Fruit fly (Drosophila melanogaster) whole organism, adult: ENCODE data around the gene CG32109.

Source experiments
- CG11617 ChIP-seq: fragments of 200-800 bp; sonication (Bioruptor generic); optimal IDR thresholded peaks from 2 replicates; lab custom pipeline; 2017; ENCODE audit warnings: mild to moderate bottlenecking, missing biosample characterization, missing genetic modification reagents, missing genetic modification characterization
- CG12768 ChIP-seq: fragments of 200-800 bp; sonication (Bioruptor generic); optimal IDR thresholded peaks from 2 replicates; lab custom pipeline; 2017; ENCODE audit warnings: missing biosample characterization, missing genetic modification characterization, mild to moderate bottlenecking, moderate library complexity, missing genetic modification reagents
- CG14711 ChIP-seq: fragments of 200-800 bp; sonication (Bioruptor generic); optimal IDR thresholded peaks from 2 replicates; lab custom pipeline; 2018; ENCODE audit warnings: missing biosample characterization, mild to moderate bottlenecking, missing genetic modification characterization, moderate library complexity
- CG1620 ChIP-seq: fragments of 200-800 bp; sonication (Bioruptor generic); optimal IDR thresholded peaks from 2 replicates; lab custom pipeline; 2016; ENCODE audit warnings: missing biosample characterization, missing genetic modification characterization
- CG33017 ChIP-seq: fragments of 200-800 bp; sonication (Bioruptor generic); optimal IDR thresholded peaks from 2 replicates; lab custom pipeline; 2018; ENCODE audit warnings: missing biosample characterization, mild to moderate bottlenecking, missing genetic modification characterization, moderate library complexity
- CG5204 ChIP-seq: fragments of 200-800 bp; sonication (Bioruptor generic); optimal IDR thresholded peaks from 2 replicates; lab custom pipeline; 2016; ENCODE audit warnings: missing biosample characterization, missing genetic modification characterization
- CG7045 ChIP-seq: fragments of 200-800 bp; sonication (Bioruptor generic); optimal IDR thresholded peaks from 2 replicates; lab custom pipeline; 2017; ENCODE audit warnings: missing biosample characterization, mild to moderate bottlenecking, missing genetic modification characterization
- CG7101 ChIP-seq: fragments of 200-800 bp; sonication (Bioruptor generic); optimal IDR thresholded peaks from 2 replicates; lab custom pipeline; 2018; ENCODE audit warnings: missing biosample characterization, mild to moderate bottlenecking, missing genetic modification characterization, moderate library complexity
- Clk ChIP-seq: fragments of 200-800 bp; sonication (Bioruptor generic); optimal IDR thresholded peaks from 2 replicates; lab custom pipeline; 2017; ENCODE audit warnings: missing biosample characterization, missing genetic modification characterization
- Crg-1 ChIP-seq: fragments of 200-800 bp; sonication (Bioruptor generic); optimal IDR thresholded peaks from 2 replicates; lab custom pipeline; 2016; ENCODE audit warnings: missing biosample characterization, missing genetic modification characterization
- Hr96 ChIP-seq: fragments of 200-800 bp; sonication (Bioruptor generic); optimal IDR thresholded peaks from 2 replicates; lab custom pipeline; 2016; ENCODE audit warnings: missing biosample characterization, missing genetic modification characterization
- Mnt ChIP-seq: fragments of 200-800 bp; sonication (Bioruptor generic); optimal IDR thresholded peaks from 2 replicates; lab custom pipeline; 2016; ENCODE audit warnings: missing biosample characterization, mild to moderate bottlenecking, missing genetic modification characterization
- bab1 ChIP-seq: fragments of 200-800 bp; sonication (Bioruptor generic); optimal IDR thresholded peaks from 3 replicates; lab custom pipeline; 2019; ENCODE audit warnings: missing biosample characterization, mild to moderate bottlenecking, missing genetic modification characterization, moderate library complexity
- cic ChIP-seq: fragments of 200-800 bp; sonication (Bioruptor generic); optimal IDR thresholded peaks from 2 replicates; lab custom pipeline; 2017; ENCODE audit warnings: missing biosample characterization, mild to moderate bottlenecking, missing genetic modification characterization, moderate library complexity
- cnc ChIP-seq, 2 experiments: fragments of >200 bp; optimal IDR thresholded peaks; 2 replicates each; lab custom pipeline; 2017
- kay ChIP-seq: fragments of 200-800 bp; sonication (Bioruptor generic); peaks from one replicate; lab custom pipeline; 2016; ENCODE audit warnings: missing biosample characterization, missing genetic modification characterization, borderline replicate concordance
- ovo ChIP-seq: fragments of 200-800 bp; sonication (Bioruptor generic); optimal IDR thresholded peaks from 2 replicates; lab custom pipeline; 2016; ENCODE audit warnings: missing biosample characterization, missing genetic modification characterization
- pad ChIP-seq: fragments of 200-800 bp; sonication (Bioruptor generic); optimal IDR thresholded peaks from 3 replicates; lab custom pipeline; 2017; ENCODE audit warnings: missing biosample characterization, missing genetic modification characterization, mild to moderate bottlenecking, moderate library complexity, missing genetic modification reagents
- tj ChIP-seq: fragments of 200-800 bp; sonication (Bioruptor generic); optimal IDR thresholded peaks from 3 replicates; lab custom pipeline; 2017; ENCODE audit warnings: missing biosample characterization, mild to moderate bottlenecking, missing genetic modification characterization, moderate library complexity
- toe ChIP-seq: fragments of 200-800 bp; sonication (Bioruptor generic); optimal IDR thresholded peaks from 2 replicates; lab custom pipeline; 2016; ENCODE audit warnings: missing biosample characterization, missing genetic modification characterization

CG32109 gene

DNA sequence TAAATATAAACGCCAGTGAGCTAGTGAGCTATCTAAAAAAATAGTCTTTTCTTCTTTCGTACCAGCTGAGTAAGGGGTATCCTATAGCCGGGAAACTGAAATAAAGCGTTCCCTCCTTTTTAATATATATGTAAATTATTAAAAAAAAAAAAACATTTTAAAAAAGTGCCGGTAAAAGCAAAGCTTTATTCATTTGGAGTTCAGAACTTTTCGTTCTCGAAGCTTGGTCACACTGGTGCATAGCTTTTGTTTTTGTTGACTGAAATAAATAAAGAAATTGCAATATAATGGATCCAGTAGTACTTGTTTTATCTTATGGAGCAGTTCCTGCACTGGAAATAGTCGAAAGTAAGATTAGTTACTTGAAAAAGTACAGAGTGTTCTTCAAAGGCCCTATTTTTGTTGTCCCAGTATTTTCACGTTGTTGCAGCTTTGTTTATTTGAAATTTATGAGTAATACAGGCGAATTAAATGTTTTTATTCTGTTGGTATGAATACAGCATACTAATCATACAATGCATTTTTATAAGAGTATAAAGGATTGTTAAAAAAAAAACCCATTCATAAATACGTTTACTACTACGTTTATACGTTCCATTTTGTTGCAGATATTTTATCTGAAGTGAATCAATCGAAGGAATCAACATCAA lies at the start of gene CG32109:
Gene CG32109, plus strand, starts transcription at position 224 of the 650 bp plus-strand sequence.
- TF ChIP-seq CG33017 (tag; lab: Kevin White, UChicago) (no peak), cnc (optimal IDR thresholded peaks at IDR 0.05; lab: Kevin White, UChicago) (no peak), cic (peak; percentile 18), kay (GFP tag; lab: Kevin White, UChicago) (peak; percentile 93), CG5204 (GFP tag; lab: Kevin White, UChicago) (no peak), pad (GFP tag; lab: Kevin White, UChicago) (no peak), bab1 (GFP tag; lab: Kevin White, UChicago) (peak; percentile 36), Mnt (GFP tag; lab: Kevin White, UChicago) (no peak), CG11617 (GFP tag; lab: Kevin White, UChicago) (no peak), Hr96 (GFP tag; lab: Kevin White, UChicago) (no peak), CG7045 (GFP tag; lab: Kevin White, UChicago) (no peak), toe (GFP tag; lab: Kevin White, UChicago) (no peak), CG14711 (tag; lab: Kevin White, UChicago) (no peak), CG1620 (GFP tag; lab: Kevin White, UChicago) (no peak)

dm6 chr3L:12695695-12696094 lies 49.4 kb upstream of the CG32109 start:
- no peak for TF ChIP-seq tj (GFP tag; lab: Kevin White, UChicago)
- TF ChIP-seq CG14711 (tag; lab: Kevin White, UChicago) = no peak
- no peak for TF ChIP-seq cic
- no peak for TF ChIP-seq Clk (GFP tag; lab: Kevin White, UChicago)
- no peak for TF ChIP-seq CG11617 (GFP tag; lab: Kevin White, UChicago)
- no peak for TF ChIP-seq toe (GFP tag; lab: Kevin White, UChicago)
- no peak for TF ChIP-seq CG5204 (GFP tag; lab: Kevin White, UChicago)
- TF ChIP-seq Hr96 (GFP tag; lab: Kevin White, UChicago) = no peak
- TF ChIP-seq CG7101 (tag; lab: Kevin White, UChicago) = no peak
- no peak for TF ChIP-seq bab1 (GFP tag; lab: Kevin White, UChicago)
- no peak for TF ChIP-seq pad (GFP tag; lab: Kevin White, UChicago)

dm6 chr3L:12696503-12696902 lies 48.6 kb upstream of the CG32109 start:
- TF ChIP-seq kay (GFP tag; lab: Kevin White, UChicago) = no peak
- no peak for TF ChIP-seq CG12768
- TF ChIP-seq CG7101 (tag; lab: Kevin White, UChicago) = no peak
- TF ChIP-seq cnc (optimal IDR thresholded peaks at IDR 0.05; lab: Kevin White, UChicago) = no peak
- TF ChIP-seq cic = no peak
- no peak for TF ChIP-seq Clk (GFP tag; lab: Kevin White, UChicago)
- TF ChIP-seq bab1 (GFP tag; lab: Kevin White, UChicago) = no peak

DNA sequence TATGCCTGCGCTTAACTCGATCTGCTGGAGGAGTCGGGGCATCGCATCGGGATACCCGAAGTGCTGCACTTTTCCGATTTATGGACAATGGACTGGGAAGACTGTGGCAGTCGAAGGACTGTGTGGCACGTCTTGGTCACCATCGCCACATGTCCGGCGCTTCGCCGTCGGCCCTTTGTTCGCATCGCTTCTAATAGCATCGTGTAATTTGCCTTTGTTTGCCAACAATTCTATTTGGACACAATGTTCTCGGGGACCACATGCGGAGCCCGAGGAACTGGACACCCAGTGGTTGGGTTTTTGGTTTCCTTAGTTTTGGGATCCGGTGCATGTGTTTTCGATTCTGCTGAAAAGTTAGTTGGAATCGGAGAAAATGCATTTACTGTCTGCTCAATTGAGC lies 47.6 kb upstream of the CG32109 start:
- no peak for TF ChIP-seq Mnt (GFP tag; lab: Kevin White, UChicago)
- no peak for TF ChIP-seq cic
- no peak for TF ChIP-seq ovo (GFP tag; lab: Kevin White, UChicago)
- TF ChIP-seq toe (GFP tag; lab: Kevin White, UChicago) = no peak
- no peak for TF ChIP-seq CG7101 (tag; lab: Kevin White, UChicago)
- TF ChIP-seq CG33017 (tag; lab: Kevin White, UChicago) = no peak
- TF ChIP-seq CG12768 = no peak
- no peak for TF ChIP-seq pad (GFP tag; lab: Kevin White, UChicago)
- no peak for TF ChIP-seq CG11617 (GFP tag; lab: Kevin White, UChicago)
- no peak for TF ChIP-seq tj (GFP tag; lab: Kevin White, UChicago)
- TF ChIP-seq CG7045 (GFP tag; lab: Kevin White, UChicago) = no peak

DNA sequence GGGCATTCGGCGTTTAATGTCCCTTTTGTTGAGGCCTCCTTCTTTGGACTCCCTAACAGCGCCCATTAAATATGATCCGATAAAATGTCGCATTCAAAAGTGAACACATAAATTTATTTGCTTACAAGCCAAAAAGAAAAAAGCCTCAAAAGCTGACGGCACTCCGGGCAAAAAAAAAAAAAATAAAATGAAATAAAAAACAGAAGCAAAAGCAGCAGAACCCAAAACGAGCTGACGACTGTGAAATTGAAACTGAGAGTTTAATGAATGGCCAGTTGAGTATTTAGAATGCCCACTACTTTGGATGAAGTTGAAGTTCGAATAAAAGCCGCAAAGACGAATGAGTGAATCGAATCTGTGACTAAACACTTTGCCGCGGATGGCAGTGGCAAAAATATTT lies 46.9 kb upstream of the CG32109 start:
- TF ChIP-seq ovo (GFP tag; lab: Kevin White, UChicago) = no peak
- TF ChIP-seq tj (GFP tag; lab: Kevin White, UChicago) = peak; percentile 97

DNA sequence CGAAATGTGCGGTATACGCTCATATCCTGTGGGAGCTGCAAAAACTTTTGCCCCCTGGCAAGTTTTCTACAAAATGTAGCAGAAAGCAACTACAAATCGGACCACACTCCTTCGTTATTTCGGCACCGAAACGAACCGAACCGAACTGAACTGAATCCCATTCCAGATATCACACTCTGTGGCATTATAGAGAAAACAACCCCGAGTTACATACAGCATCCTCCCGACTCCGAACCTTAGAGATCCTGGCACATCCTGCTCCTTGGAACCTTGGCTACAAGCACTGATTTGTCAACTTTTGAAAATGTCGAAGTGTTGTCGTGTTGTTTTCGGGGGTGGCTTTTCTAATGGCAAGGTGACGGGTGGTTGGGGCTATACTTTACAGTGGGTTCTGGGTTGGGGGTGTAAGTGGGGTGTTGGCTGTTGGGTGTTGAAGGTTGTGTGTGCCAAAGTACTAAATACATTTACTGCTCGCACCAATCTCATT lies 44.6 kb upstream of the CG32109 start:
- no peak for TF ChIP-seq CG7045 (GFP tag; lab: Kevin White, UChicago)
- TF ChIP-seq pad (GFP tag; lab: Kevin White, UChicago) = no peak
- TF ChIP-seq tj (GFP tag; lab: Kevin White, UChicago) = no peak
- TF ChIP-seq CG7101 (tag; lab: Kevin White, UChicago) = no peak
- no peak for TF ChIP-seq ovo (GFP tag; lab: Kevin White, UChicago)
- TF ChIP-seq cic = no peak
- TF ChIP-seq CG33017 (tag; lab: Kevin White, UChicago) = no peak
- no peak for TF ChIP-seq CG11617 (GFP tag; lab: Kevin White, UChicago)
- TF ChIP-seq Mnt (GFP tag; lab: Kevin White, UChicago) = no peak

DNA sequence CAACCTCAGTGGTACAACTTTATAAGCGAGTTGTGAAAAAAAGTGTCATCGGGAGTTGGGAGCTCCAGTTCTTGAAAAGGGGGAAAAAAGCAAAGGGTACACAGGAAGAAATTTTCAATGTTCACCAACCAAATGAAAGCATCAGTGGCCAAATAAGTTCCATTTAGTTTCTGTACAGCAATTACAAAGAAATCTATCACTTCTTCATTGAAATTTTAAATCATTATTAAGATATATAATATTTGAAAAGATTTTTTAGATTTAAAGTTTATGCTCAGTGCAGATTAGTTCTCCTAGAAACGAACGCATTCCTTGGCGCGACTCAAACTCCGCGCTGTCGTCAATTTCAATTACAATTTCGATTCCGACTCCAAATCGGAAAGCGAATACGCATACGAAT lies 43.8 kb upstream of the CG32109 start:
- TF ChIP-seq CG1620 (GFP tag; lab: Kevin White, UChicago) (no peak), Mnt (GFP tag; lab: Kevin White, UChicago) (no peak), CG7045 (GFP tag; lab: Kevin White, UChicago) (no peak), Crg-1 (GFP tag; lab: Kevin White, UChicago) (no peak), cnc (optimal IDR thresholded peaks at IDR 0.05; lab: Kevin White, UChicago) (no peak), CG33017 (tag; lab: Kevin White, UChicago) (no peak), cic (no peak), toe (GFP tag; lab: Kevin White, UChicago) (no peak), CG5204 (GFP tag; lab: Kevin White, UChicago) (no peak), Hr96 (GFP tag; lab: Kevin White, UChicago) (no peak), kay (GFP tag; lab: Kevin White, UChicago) (no peak), ovo (GFP tag; lab: Kevin White, UChicago) (no peak), Clk (GFP tag; lab: Kevin White, UChicago) (no peak), CG12768 (no peak)
